Fruit fly (Drosophila melanogaster) whole organism, embryonic: ENCODE measurements around the gene Trm7-34.
A peak's percentile ranks its signal among the peaks of the same experiment; 100 is the strongest.

Source experiments
- Ada2b ChIP-seq: fragments of 200-800 bp; sonication (Bioruptor generic); IDR thresholded peaks from 2 replicates; pipeline ENCODE4 v1.3.6; 2022; ENCODE audit warnings: missing biosample characterization, missing genetic modification characterization
- Asciz ChIP-seq: fragments of 200-800 bp; sonication (Bioruptor generic); optimal IDR thresholded peaks from 2 replicates; lab custom pipeline; 2017; ENCODE audit warnings: missing biosample characterization, mild to moderate bottlenecking, missing genetic modification characterization, missing genetic modification reagents
- Atf6 ChIP-seq: fragments of 200-800 bp; sonication (Bioruptor generic); IDR thresholded peaks from 2 replicates; pipeline ENCODE4 v1.3.6; 2022; ENCODE audit warnings: missing biosample characterization, missing genetic modification characterization
- Awh ChIP-seq: fragments of 200-800 bp; sonication (Bioruptor generic); IDR thresholded peaks from 2 replicates; pipeline ENCODE4, ENCODE4 v1.3.6; 2022; ENCODE audit warnings: missing biosample characterization, missing genetic modification characterization
- B-H1 ChIP-seq: fragments of 200-800 bp; sonication (Bioruptor generic); IDR thresholded peaks from 3 replicates; pipeline ENCODE4 v1.3.6; 2022; ENCODE audit warnings: missing biosample characterization, missing genetic modification characterization
- CG10147 ChIP-seq: fragments of 200-800 bp; sonication (Bioruptor generic); optimal IDR thresholded peaks from 2 replicates; lab custom pipeline; 2019; ENCODE audit warnings: missing biosample characterization, mild to moderate bottlenecking, missing genetic modification characterization, moderate library complexity
- CG11696 ChIP-seq: fragments of 200-800 bp; sonication (Bioruptor generic); IDR thresholded peaks from 2 replicates; pipeline ENCODE4 v1.3.6; 2022; ENCODE audit warnings: missing biosample characterization, missing genetic modification characterization
- CG1233 ChIP-seq: fragments of 200-800 bp; sonication (Bioruptor generic); optimal IDR thresholded peaks from 4 replicates; lab custom pipeline; 2018; ENCODE audit warnings: missing biosample characterization, mild to moderate bottlenecking, missing genetic modification characterization
- CG13775 ChIP-seq: fragments of 200-800 bp; sonication (Bioruptor generic); optimal IDR thresholded peaks from 3 replicates; lab custom pipeline; 2017; ENCODE audit warnings: missing biosample characterization, mild to moderate bottlenecking, missing genetic modification characterization
- CG13894 ChIP-seq: fragments of 200-800 bp; sonication (Bioruptor generic); optimal IDR thresholded peaks from 3 replicates; lab custom pipeline; 2018; ENCODE audit warnings: missing biosample characterization, mild to moderate bottlenecking, missing genetic modification characterization, moderate library complexity
- CG1647 ChIP-seq: fragments of 200-800 bp; sonication (Bioruptor generic); optimal IDR thresholded peaks from 3 replicates; lab custom pipeline; 2016; ENCODE audit warnings: missing biosample characterization, missing genetic modification characterization
- CG16813 ChIP-seq: fragments of 200-800 bp; sonication (Bioruptor generic); IDR thresholded peaks from 3 replicates; pipeline ENCODE4 v1.3.6; 2022; ENCODE audit warnings: missing biosample characterization, missing genetic modification characterization; ENCODE audit not compliant: partially characterized antibody
- CG17912 ChIP-seq: fragments of 200-800 bp; sonication (Bioruptor generic); optimal IDR thresholded peaks from 2 replicates; lab custom pipeline; 2018; ENCODE audit warnings: missing biosample characterization, mild to moderate bottlenecking, missing genetic modification characterization
- CG18262 ChIP-seq: fragments of 200-800 bp; optimal IDR thresholded peaks from 3 replicates; lab custom pipeline; 2019; ENCODE audit warnings: missing biosample characterization, mild to moderate bottlenecking, missing genetic modification characterization, moderate library complexity
- CG30403 ChIP-seq: fragments of 200-800 bp; sonication (Bioruptor generic); optimal IDR thresholded peaks from 3 replicates; lab custom pipeline; 2016; ENCODE audit warnings: missing biosample characterization, missing genetic modification characterization
- CG32767 ChIP-seq: fragments of 200-800 bp; sonication (Bioruptor generic); IDR thresholded peaks from 2 replicates; pipeline ENCODE4 v1.3.6; 2022; ENCODE audit warnings: missing biosample characterization, missing genetic modification characterization
- CG4617 ChIP-seq: fragments of 200-800 bp; sonication (Bioruptor generic); optimal IDR thresholded peaks from 3 replicates; lab custom pipeline; 2016; ENCODE audit warnings: missing biosample characterization, missing genetic modification characterization, borderline replicate concordance
- CG5245 ChIP-seq: fragments of 200-800 bp; sonication (Bioruptor generic); optimal IDR thresholded peaks from 3 replicates; lab custom pipeline; 2016; ENCODE audit warnings: missing biosample characterization, missing genetic modification characterization
- CG8290 ChIP-seq, 3 experiments: fragments of 200-800 bp; sonication (Bioruptor generic); optimal IDR thresholded peaks; 2 replicates each; lab custom pipeline; 2016 to 2019; ENCODE audit warnings: missing biosample characterization in 3 of 3, missing genetic modification characterization in 3 of 3, mild to moderate bottlenecking in 2 of 3, moderate library complexity in 1 of 3
- CG9437 ChIP-seq: fragments of 200-800 bp; sonication (Bioruptor generic); optimal IDR thresholded peaks from 2 replicates; lab custom pipeline; 2018; ENCODE audit warnings: missing biosample characterization, mild to moderate bottlenecking, missing genetic modification characterization
- CG9932 ChIP-seq: fragments of 200-800 bp; sonication (Bioruptor generic); IDR thresholded peaks from 2 replicates; pipeline ENCODE4 v1.3.6; 2022; ENCODE audit warnings: missing biosample characterization, missing genetic modification characterization
- Dad ChIP-seq: fragments of 200-800 bp; sonication (Bioruptor generic); optimal IDR thresholded peaks from 3 replicates; lab custom pipeline; 2016; ENCODE audit warnings: missing biosample characterization, missing genetic modification characterization
- Dfd ChIP-seq, 2 experiments: fragments of >200 bp; optimal IDR thresholded peaks; 2 replicates each; lab custom pipeline; 2017; ENCODE audit warnings: missing biosample characterization in 2 of 2, missing genetic modification characterization in 2 of 2
- Dref ChIP-seq: fragments of 200-800 bp; sonication (Bioruptor generic); IDR thresholded peaks from 2 replicates; pipeline ENCODE4 v1.3.6; 2022; ENCODE audit warnings: missing biosample characterization, missing genetic modification characterization
- Elba2 ChIP-seq: fragments of 200-800 bp; sonication (Bioruptor generic); optimal IDR thresholded peaks from 3 replicates; lab custom pipeline; 2016; ENCODE audit warnings: missing biosample characterization, missing genetic modification characterization
- HmgZ ChIP-seq: fragments of 200-800 bp; sonication (Bioruptor generic); optimal IDR thresholded peaks from 2 replicates; lab custom pipeline; 2018; ENCODE audit warnings: missing biosample characterization, mild to moderate bottlenecking, missing genetic modification characterization
- Lim3 ChIP-seq: fragments of 200-800 bp; sonication (Bioruptor generic); IDR thresholded peaks from 2 replicates; pipeline ENCODE4 v1.3.6; 2022; ENCODE audit warnings: missing biosample characterization, missing genetic modification characterization
- MBD-R2 ChIP-seq: fragments of 200-800 bp; sonication (Bioruptor generic); IDR thresholded peaks from 2 replicates; pipeline ENCODE4 v1.3.6; 2022; ENCODE audit warnings: missing biosample characterization, missing genetic modification characterization
- Mrtf ChIP-seq: fragments of 200-800 bp; sonication (Bioruptor generic); IDR thresholded peaks from 3 replicates; pipeline ENCODE4 v1.3.6; 2022; ENCODE audit warnings: missing biosample characterization, missing genetic modification characterization
- Nf-YB ChIP-seq: fragments of 200-800 bp; sonication (Bioruptor generic); optimal IDR thresholded peaks from 3 replicates; lab custom pipeline; 2019; ENCODE audit warnings: missing biosample characterization, mild to moderate bottlenecking, missing genetic modification characterization, moderate library complexity
- Poxn ChIP-seq: fragments of 200-800 bp; sonication (Bioruptor generic); IDR thresholded peaks from 2 replicates; pipeline ENCODE4 v1.3.6; 2022; ENCODE audit warnings: missing biosample characterization, missing genetic modification characterization
- Spps ChIP-seq: fragments of 200-800 bp; sonication (Bioruptor generic); optimal IDR thresholded peaks from 2 replicates; lab custom pipeline; 2018; ENCODE audit warnings: missing biosample characterization, mild to moderate bottlenecking, missing genetic modification characterization
- Sry-δ ChIP-seq: fragments of 200-800 bp; sonication (Bioruptor generic); optimal IDR thresholded peaks from 2 replicates; lab custom pipeline; 2016; ENCODE audit warnings: missing biosample characterization, missing genetic modification characterization
- Vsx1 ChIP-seq: fragments of 200-800 bp; sonication (Bioruptor generic); optimal IDR thresholded peaks from 2 replicates; lab custom pipeline; 2017; ENCODE audit warnings: missing biosample characterization, mild to moderate bottlenecking, missing genetic modification characterization, missing genetic modification reagents
- ash1 ChIP-seq: fragments of 200-800 bp; sonication (Bioruptor generic); optimal IDR thresholded peaks from 2 replicates; lab custom pipeline; 2018; ENCODE audit warnings: missing biosample characterization, mild to moderate bottlenecking, missing genetic modification characterization
- btn ChIP-seq: fragments of 200-800 bp; sonication (Bioruptor generic); optimal IDR thresholded peaks from 2 replicates; lab custom pipeline; 2016; ENCODE audit warnings: missing biosample characterization, missing genetic modification characterization
- caup ChIP-seq: fragments of 200-800 bp; sonication (Bioruptor generic); optimal IDR thresholded peaks from 3 replicates; lab custom pipeline; 2017; ENCODE audit warnings: missing biosample characterization, mild to moderate bottlenecking, missing genetic modification characterization, moderate library complexity; ENCODE audit not compliant: severe bottlenecking
- dimm ChIP-seq: fragments of 200-800 bp; sonication (Bioruptor generic); IDR thresholded peaks from 2 replicates; pipeline ENCODE4 v1.3.6; 2022; ENCODE audit warnings: missing biosample characterization, missing genetic modification characterization
- dmrt11E ChIP-seq: fragments of 200-800 bp; sonication (Bioruptor generic); optimal IDR thresholded peaks from 3 replicates; lab custom pipeline; 2018; ENCODE audit warnings: missing biosample characterization, mild to moderate bottlenecking, missing genetic modification characterization, moderate library complexity
- dmrt99B ChIP-seq: fragments of 200-800 bp; sonication (Bioruptor generic); optimal IDR thresholded peaks from 2 replicates; lab custom pipeline; 2018; ENCODE audit warnings: missing biosample characterization, mild to moderate bottlenecking, missing genetic modification characterization, moderate library complexity
- dysf ChIP-seq: fragments of 200-800 bp; sonication (Bioruptor generic); IDR thresholded peaks from 3 replicates; pipeline ENCODE4 v1.3.6; 2022; ENCODE audit warnings: missing biosample characterization, missing genetic modification characterization
- ewg ChIP-seq: fragments of 200-800 bp; sonication (Bioruptor generic); optimal IDR thresholded peaks from 3 replicates; lab custom pipeline; 2017; ENCODE audit warnings: mild to moderate bottlenecking, missing biosample characterization, missing genetic modification reagents, missing genetic modification characterization
- grau ChIP-seq: fragments of 200-800 bp; optimal IDR thresholded peaks from 3 replicates; lab custom pipeline; 2019; ENCODE audit warnings: missing biosample characterization, mild to moderate bottlenecking, missing genetic modification characterization, moderate library complexity
- hb ChIP-seq: fragments of 200-800 bp; sonication (Bioruptor generic); IDR thresholded peaks from 3 replicates; pipeline ENCODE4 v1.3.6; 2022; ENCODE audit warnings: missing biosample characterization, missing genetic modification characterization; ENCODE audit not compliant: partially characterized antibody
- insv ChIP-seq, 2 experiments: fragments of 200-800 bp; sonication (Bioruptor generic); optimal IDR thresholded peaks; 3 replicates each; lab custom pipeline; 2016 to 2018; ENCODE audit warnings: missing biosample characterization in 2 of 2, missing genetic modification characterization in 2 of 2
- psq ChIP-seq: fragments of 200-800 bp; sonication (Bioruptor generic); optimal IDR thresholded peaks from 2 replicates; lab custom pipeline; 2017; ENCODE audit warnings: missing biosample characterization, missing genetic modification characterization
- rib ChIP-seq: fragments of 200-800 bp; sonication (Bioruptor generic); IDR thresholded peaks from 2 replicates; pipeline ENCODE4 v1.3.6; 2022; ENCODE audit warnings: missing biosample characterization, missing genetic modification characterization
- salm ChIP-seq: fragments of 200-800 bp; sonication (Bioruptor generic); optimal IDR thresholded peaks from 2 replicates; lab custom pipeline; 2018; ENCODE audit warnings: missing biosample characterization, mild to moderate bottlenecking, missing genetic modification characterization
- sim ChIP-seq: fragments of 200-800 bp; sonication (Bioruptor generic); IDR thresholded peaks from 2 replicates; pipeline ENCODE4 v1.3.6; 2022; ENCODE audit warnings: missing biosample characterization, missing genetic modification characterization
- slou ChIP-seq: fragments of 200-800 bp; sonication (Bioruptor generic); optimal IDR thresholded peaks from 3 replicates; lab custom pipeline; 2016; ENCODE audit warnings: missing biosample characterization, missing genetic modification characterization
- sob ChIP-seq: fragments of 200-800 bp; sonication (Bioruptor generic); IDR thresholded peaks from 2 replicates; pipeline ENCODE4 v1.3.6; 2022; ENCODE audit warnings: missing biosample characterization, missing genetic modification characterization
- sug ChIP-seq: fragments of 200-800 bp; optimal IDR thresholded peaks from 2 replicates; lab custom pipeline; 2019; ENCODE audit warnings: missing biosample characterization, mild to moderate bottlenecking, missing genetic modification characterization, moderate library complexity

Gene Trm7-34

dm6 chr3R:21133951-21134350, 270 bp upstream of the Trm7-34 start, which contains the start of gene Usp8 (continued):
- TF ChIP-seq Elba2 (GFP tag; lab: Kevin White, UChicago) (no peak), Spps (tag; lab: Kevin White, UChicago) (no peak), hb (GFP tag; lab: Robert Waterston, UW) (no peak), Dad (GFP tag; lab: Kevin White, UChicago) (no peak), B-H1 (GFP tag; lab: Robert Waterston, UW) (no peak), slou (GFP tag; lab: Kevin White, UChicago) (no peak), dmrt99B (no peak), Atf6 (GFP tag; lab: Robert Waterston, UW) (no peak), CG13894 (tag; lab: Kevin White, UChicago) (no peak), Dfd (GFP tag; optimal IDR thresholded peaks at IDR 0.05; lab: Kevin White, UChicago) (no peak), CG9932 (GFP tag; lab: Robert Waterston, UW) (peak; percentile 46; the same call in 1 of the 2 replicates), CG9437 (GFP tag; lab: Kevin White, UChicago) (no peak), MBD-R2 (GFP tag; lab: Robert Waterston, UW) (peak; percentile 43; the same call in 1 of the 2 replicates), ash1 (GFP tag; lab: Kevin White, UChicago) (no peak), Asciz (no peak), Nf-YB (GFP tag; lab: Kevin White, UChicago) (no peak), CG1647 (no peak), ewg (GFP tag; lab: Kevin White, UChicago) (no peak), rib (GFP tag; lab: Robert Waterston, UW) (no peak), CG17912 (no peak), sob (GFP tag; lab: Robert Waterston, UW) (no peak), dysf (GFP tag; lab: Robert Waterston, UW) (0 out of 3 replicates have a peak, but pooled peaks have one; percentile 40), Ada2b (GFP tag; lab: Robert Waterston, UW) (no peak), Lim3 (GFP tag; lab: Robert Waterston, UW) (no peak), CG18262 (peak; percentile 60), Poxn (GFP tag; lab: Robert Waterston, UW) (no peak), CG4617 (GFP tag; lab: Kevin White, UChicago) (no peak), psq (GFP tag; lab: Kevin White, UChicago) (no peak), CG8290 (GFP tag; optimal IDR thresholded peaks at IDR 0.05; lab: Kevin White, UChicago) (no peak), CG8290 (tag; optimal IDR thresholded peaks at IDR 0.05; lab: Kevin White, UChicago) (no peak), sim (GFP tag; lab: Robert Waterston, UW) (no peak), grau (peak; percentile 55), CG13775 (GFP tag; lab: Kevin White, UChicago) (peak; percentile 62), Vsx1 (GFP tag; lab: Kevin White, UChicago) (no peak), caup (GFP tag; lab: Kevin White, UChicago) (no peak), sug (peak; percentile 49), salm (no peak), CG5245 (GFP tag; lab: Kevin White, UChicago) (no peak), insv (GFP tag; optimal IDR thresholded peaks at IDR 0.05; lab: Kevin White, UChicago) (peak in 1 of 2 experiments; percentile 26), Mrtf (GFP tag; lab: Robert Waterston, UW) (no peak), dimm (no peak), CG30403 (GFP tag; lab: Kevin White, UChicago) (peak; percentile 65), CG10147 (GFP tag; lab: Kevin White, UChicago) (no peak), CG32767 (no peak), Awh (GFP tag; lab: Robert Waterston, UW) (no peak), CG11696 (GFP tag; lab: Robert Waterston, UW) (no peak), dmrt11E (tag; lab: Kevin White, UChicago) (peak; percentile 29), btn (GFP tag; lab: Kevin White, UChicago) (no peak), HmgZ (tag; lab: Kevin White, UChicago) (no peak), Dref (GFP tag; lab: Robert Waterston, UW) (peak; percentile 65), Sry-δ (GFP tag; lab: Kevin White, UChicago) (no peak), CG16813 (GFP tag; lab: Robert Waterston, UW) (no peak), CG1233 (GFP tag; lab: Kevin White, UChicago) (no peak)
